Worm (Caenorhabditis elegans): ENCODE results near the gene T21H3.5.

DNA sequence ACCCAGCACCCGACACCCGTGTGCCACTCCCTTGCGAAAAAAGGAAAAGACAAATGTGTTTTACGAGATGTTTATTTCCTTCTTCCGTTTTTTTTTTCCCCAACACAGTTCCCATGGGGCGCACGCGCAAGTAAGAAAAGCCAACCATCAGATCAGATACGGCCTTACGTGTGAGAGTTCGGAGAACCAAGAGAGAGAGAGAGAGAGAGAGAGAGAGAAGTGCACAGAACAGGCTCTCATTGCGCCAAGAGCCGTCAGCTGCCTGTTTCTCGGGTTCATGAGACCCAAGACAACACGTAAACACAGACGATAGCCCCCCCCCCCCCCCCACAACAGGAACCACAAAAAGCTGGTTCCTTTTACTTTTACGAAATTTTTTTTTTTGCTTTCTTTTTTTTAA is 12.3 kb downstream of the T21H3.5 start:
- no peak for TF ChIP-seq F49E8.2 (tag; optimal IDR thresholded peaks at IDR 0.05; ENCODE audit: borderline replicate concordance)
- no peak for TF ChIP-seq lsy-2 (tag; optimal IDR thresholded peaks at IDR 0.05)
- no peak; the same call in 1 of the 2 replicates for TF ChIP-seq pha-4 (GFP tag; IDR thresholded peaks at IDR 0.05)
- no peak for TF ChIP-seq pha-4 (tag; optimal IDR thresholded peaks at IDR 0.05)
- no peak for TF ChIP-seq zag-1 (tag; optimal IDR thresholded peaks at IDR 0.05)
- TF ChIP-seq lin-13 (GFP tag; optimal IDR thresholded peaks at IDR 0.05): no peak
- no peak for TF ChIP-seq dve-1 (tag; optimal IDR thresholded peaks at IDR 0.05; ENCODE audit: insufficient read depth)
- no peak for TF ChIP-seq mdl-1 (tag; optimal IDR thresholded peaks at IDR 0.05)
- TF ChIP-seq R02D3.7 (tag; optimal IDR thresholded peaks at IDR 0.05): no peak
- TF ChIP-seq nhr-28 (tag; optimal IDR thresholded peaks at IDR 0.05): no peak
- no peak for TF ChIP-seq fos-1 (tag; optimal IDR thresholded peaks at IDR 0.05)
- no peak for TF ChIP-seq nhr-76 (tag; optimal IDR thresholded peaks at IDR 0.05)
- TF ChIP-seq nhr-237 (tag; optimal IDR thresholded peaks at IDR 0.05): no peak
- TF ChIP-seq gei-8 (GFP tag; optimal IDR thresholded peaks at IDR 0.05): no peak
